Fruit fly (Drosophila melanogaster): ENCODE measurements around the gene CG5112.

DNA sequence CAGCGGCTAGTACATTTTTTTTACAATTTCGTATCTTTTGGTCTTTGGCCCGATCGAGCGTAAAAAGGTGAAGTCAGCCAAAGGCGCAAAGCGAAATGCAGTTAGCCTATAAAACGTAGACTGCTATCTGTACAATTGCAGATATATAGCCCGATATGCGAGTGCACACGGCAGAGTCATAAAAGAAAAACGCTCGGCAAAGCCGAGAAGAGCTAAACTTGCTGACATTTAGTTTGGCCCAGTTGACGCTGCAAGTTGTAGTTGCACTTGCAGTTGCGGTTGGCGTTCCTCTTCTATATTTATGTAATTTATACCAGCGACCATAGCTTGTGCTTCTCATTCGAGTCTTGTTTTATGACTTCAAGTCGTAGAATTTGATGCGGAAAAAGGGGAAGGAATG is 30.6 kb upstream of the CG5112 start:
- TF ChIP-seq kay (GFP tag; ENCODE audit: borderline replicate concordance) (no peak), Mnt (GFP tag; optimal IDR thresholded peaks at IDR 0.05) (no peak), ovo (GFP tag; optimal IDR thresholded peaks at IDR 0.05) (no peak), CG11617 (GFP tag; optimal IDR thresholded peaks at IDR 0.05) (no peak), pad (GFP tag; optimal IDR thresholded peaks at IDR 0.05) (no peak), CG33017 (tag; optimal IDR thresholded peaks at IDR 0.05) (no peak), toe (GFP tag; optimal IDR thresholded peaks at IDR 0.05) (no peak), tj (GFP tag; optimal IDR thresholded peaks at IDR 0.05) (peak; percentile 92), CG7101 (tag; optimal IDR thresholded peaks at IDR 0.05) (no peak), CG5204 (GFP tag; optimal IDR thresholded peaks at IDR 0.05) (no peak), CG1620 (GFP tag; optimal IDR thresholded peaks at IDR 0.05) (no peak), cic (GFP tag; optimal IDR thresholded peaks at IDR 0.05) (no peak), Crg-1 (GFP tag; optimal IDR thresholded peaks at IDR 0.05) (no peak)
